Fruit fly (Drosophila melanogaster) whole organism, embryonic: ENCODE data around the gene CG15877.

Experiments used
- Bgb ChIP-seq: fragments of 200-800 bp; sonication (Bioruptor generic); IDR thresholded peaks from 2 replicates; pipeline ENCODE4 v1.3.6; 2022; ENCODE audit warnings: missing biosample characterization, missing genetic modification characterization; ENCODE audit not compliant: partially characterized antibody
- CG10543 ChIP-seq: fragments of 200-800 bp; sonication (Bioruptor generic); optimal IDR thresholded peaks from 3 replicates; lab custom pipeline; 2017; ENCODE audit warnings: missing biosample characterization, mild to moderate bottlenecking, missing genetic modification characterization, moderate library complexity
- CG12391 ChIP-seq: fragments of 200-800 bp; sonication (Bioruptor generic); optimal IDR thresholded peaks from 3 replicates; lab custom pipeline; 2018; ENCODE audit warnings: missing biosample characterization, mild to moderate bottlenecking, missing genetic modification characterization, moderate library complexity
- CG12769 ChIP-seq: fragments of 200-800 bp; sonication (Bioruptor generic); optimal IDR thresholded peaks from 2 replicates; lab custom pipeline; 2019; ENCODE audit warnings: missing biosample characterization, mild to moderate bottlenecking, missing genetic modification characterization, moderate library complexity
- CG14710 ChIP-seq: fragments of 200-800 bp; sonication (Bioruptor generic); optimal IDR thresholded peaks from 3 replicates; lab custom pipeline; 2019; ENCODE audit warnings: missing biosample characterization, mild to moderate bottlenecking, missing genetic modification characterization, moderate library complexity
- CG15011 ChIP-seq: fragments of 200-800 bp; sonication (Bioruptor generic); optimal IDR thresholded peaks from 3 replicates; lab custom pipeline; 2018; ENCODE audit warnings: missing biosample characterization, mild to moderate bottlenecking, missing genetic modification characterization
- CG15601 ChIP-seq: fragments of 200-800 bp; sonication (Bioruptor generic); optimal IDR thresholded peaks from 3 replicates; lab custom pipeline; 2019; ENCODE audit warnings: missing biosample characterization, mild to moderate bottlenecking, missing genetic modification characterization, moderate library complexity
- CG1602 ChIP-seq: fragments of 200-800 bp; sonication (Bioruptor generic); optimal IDR thresholded peaks from 3 replicates; lab custom pipeline; 2016; ENCODE audit warnings: missing biosample characterization, missing genetic modification characterization
- CG17361 ChIP-seq: fragments of 200-800 bp; sonication (Bioruptor generic); IDR thresholded peaks from 3 replicates; pipeline ENCODE4 v1.3.6; 2022; ENCODE audit warnings: missing biosample characterization, missing genetic modification characterization
- CG18764 ChIP-seq: fragments of 200-800 bp; sonication (Bioruptor generic); optimal IDR thresholded peaks from 3 replicates; lab custom pipeline; 2016; ENCODE audit warnings: missing biosample characterization, missing genetic modification characterization
- CG2678 ChIP-seq: fragments of 200-800 bp; sonication (Bioruptor generic); optimal IDR thresholded peaks from 3 replicates; lab custom pipeline; 2019; ENCODE audit warnings: missing biosample characterization, mild to moderate bottlenecking, missing genetic modification characterization, moderate library complexity
- CG30020 ChIP-seq: fragments of 200-800 bp; optimal IDR thresholded peaks from 2 replicates; lab custom pipeline; 2019; ENCODE audit warnings: missing biosample characterization, mild to moderate bottlenecking, missing genetic modification characterization, moderate library complexity
- CG3163 ChIP-seq: fragments of 200-800 bp; sonication (Bioruptor generic); optimal IDR thresholded peaks from 3 replicates; lab custom pipeline; 2016; ENCODE audit warnings: missing biosample characterization, missing genetic modification characterization
- CG5180 ChIP-seq: fragments of 200-800 bp; sonication (Bioruptor generic); optimal IDR thresholded peaks from 3 replicates; lab custom pipeline; 2017; ENCODE audit warnings: missing biosample characterization, missing genetic modification characterization, mild to moderate bottlenecking, moderate library complexity, missing genetic modification reagents
- CG7928 ChIP-seq: fragments of 200-800 bp; sonication (Bioruptor generic); optimal IDR thresholded peaks from 2 replicates; lab custom pipeline; 2017; ENCODE audit warnings: missing biosample characterization, mild to moderate bottlenecking, missing genetic modification characterization
- Camta ChIP-seq: fragments of 200-800 bp; sonication (Bioruptor generic); optimal IDR thresholded peaks from 2 replicates; lab custom pipeline; 2016; ENCODE audit warnings: missing biosample characterization, missing genetic modification characterization
- Drgx ChIP-seq: fragments of 200-800 bp; sonication (Bioruptor generic); IDR thresholded peaks from 2 replicates; pipeline ENCODE4 v1.3.6; 2022; ENCODE audit warnings: missing biosample characterization, missing genetic modification characterization
- Ets65A ChIP-seq: fragments of 200-800 bp; sonication (Bioruptor generic); peaks from one replicate; lab custom pipeline; 2016; ENCODE audit warnings: missing biosample characterization, missing genetic modification characterization
- Fer2 ChIP-seq: fragments of 200-800 bp; sonication (Bioruptor generic); optimal IDR thresholded peaks from 2 replicates; lab custom pipeline; 2018; ENCODE audit warnings: missing biosample characterization, mild to moderate bottlenecking, missing genetic modification characterization, moderate library complexity
- HLH3B ChIP-seq: fragments of 200-800 bp; sonication (Bioruptor generic); IDR thresholded peaks from 2 replicates; pipeline ENCODE4 v1.3.6; 2022; ENCODE audit warnings: missing biosample characterization, missing genetic modification characterization
- HLH54F ChIP-seq: fragments of 200-800 bp; sonication (Bioruptor generic); optimal IDR thresholded peaks from 3 replicates; lab custom pipeline; 2016; ENCODE audit warnings: missing biosample characterization, missing genetic modification characterization
- Hsf ChIP-seq: fragments of 200-800 bp; sonication (Bioruptor generic); optimal IDR thresholded peaks from 3 replicates; lab custom pipeline; 2016; ENCODE audit warnings: missing biosample characterization, missing genetic modification characterization
- Med ChIP-seq: fragments of 200-800 bp; sonication (Bioruptor generic); peaks from one replicate; lab custom pipeline; 2016; ENCODE audit warnings: missing biosample characterization, missing genetic modification characterization, mild to moderate bottlenecking, inconsistent platforms, moderate library complexity
- Pdp1 ChIP-seq, 2 experiments: fragments of 200-800 bp; sonication (Bioruptor generic); optimal IDR thresholded peaks; 3 replicates each; lab custom pipeline; 2016; ENCODE audit warnings: missing biosample characterization in 2 of 2, missing genetic modification characterization in 2 of 2, mild to moderate bottlenecking in 1 of 2, moderate library complexity in 1 of 2
- Poxn ChIP-seq: fragments of 200-800 bp; sonication (Bioruptor generic); IDR thresholded peaks from 2 replicates; pipeline ENCODE4 v1.3.6; 2022; ENCODE audit warnings: missing biosample characterization, missing genetic modification characterization
- Xrp1 ChIP-seq: fragments of 200-800 bp; sonication (Bioruptor generic); IDR thresholded peaks from 2 replicates; pipeline ENCODE4 v1.3.6; 2022; ENCODE audit warnings: missing biosample characterization, missing genetic modification characterization
- ase ChIP-seq: fragments of 200-800 bp; sonication (Bioruptor generic); IDR thresholded peaks from 3 replicates; pipeline ENCODE4 v1.3.6; 2022; ENCODE audit warnings: missing biosample characterization, missing genetic modification characterization
- bsh ChIP-seq, 2 experiments: fragments of 200-800 bp; sonication (Bioruptor generic); optimal IDR thresholded peaks; 2 replicates each; lab custom pipeline; 2017 to 2018; ENCODE audit warnings: mild to moderate bottlenecking in 2 of 2, missing biosample characterization in 2 of 2, missing genetic modification characterization in 2 of 2, moderate library complexity in 1 of 2
- btn ChIP-seq: fragments of 200-800 bp; sonication (Bioruptor generic); optimal IDR thresholded peaks from 2 replicates; lab custom pipeline; 2016; ENCODE audit warnings: missing biosample characterization, missing genetic modification characterization
- cad ChIP-seq: fragments of >200 bp; optimal IDR thresholded peaks from 2 replicates; lab custom pipeline; 2017; ENCODE audit warnings: missing biosample characterization, missing genetic modification characterization
- chm ChIP-seq: fragments of 200-800 bp; sonication (Bioruptor generic); IDR thresholded peaks from 2 replicates; pipeline ENCODE4 v1.3.6; 2022; ENCODE audit warnings: missing biosample characterization, missing genetic modification characterization
- dysf ChIP-seq: fragments of 200-800 bp; sonication (Bioruptor generic); IDR thresholded peaks from 3 replicates; pipeline ENCODE4 v1.3.6; 2022; ENCODE audit warnings: missing biosample characterization, missing genetic modification characterization
- grn ChIP-seq: fragments of 200-800 bp; sonication (Bioruptor generic); optimal IDR thresholded peaks from 3 replicates; lab custom pipeline; 2017; ENCODE audit warnings: missing biosample characterization, missing genetic modification characterization
- hb ChIP-seq: fragments of 200-800 bp; sonication (Bioruptor generic); IDR thresholded peaks from 3 replicates; pipeline ENCODE4 v1.3.6; 2022; ENCODE audit warnings: missing biosample characterization, missing genetic modification characterization; ENCODE audit not compliant: partially characterized antibody
- lab ChIP-seq: fragments of 200-800 bp; sonication (Bioruptor generic); optimal IDR thresholded peaks from 3 replicates; lab custom pipeline; 2017; ENCODE audit warnings: missing biosample characterization, missing genetic modification characterization, mild to moderate bottlenecking, moderate library complexity, missing genetic modification reagents
- nom ChIP-seq: fragments of 200-800 bp; sonication (Bioruptor generic); optimal IDR thresholded peaks from 2 replicates; lab custom pipeline; 2017; ENCODE audit warnings: missing biosample characterization, missing genetic modification characterization, mild to moderate bottlenecking, moderate library complexity, missing genetic modification reagents
- otp ChIP-seq: fragments of 200-800 bp; sonication (Bioruptor generic); IDR thresholded peaks from 3 replicates; pipeline ENCODE4, ENCODE4 v1.3.6; 2022; ENCODE audit warnings: missing biosample characterization, missing genetic modification characterization
- p53 ChIP-seq: fragments of 200-800 bp; sonication (Bioruptor generic); optimal IDR thresholded peaks from 2 replicates; lab custom pipeline; 2016; ENCODE audit warnings: missing biosample characterization, missing genetic modification characterization
- phol ChIP-seq: fragments of 200-800 bp; sonication (Bioruptor generic); optimal IDR thresholded peaks from 3 replicates; lab custom pipeline; 2018; ENCODE audit warnings: missing biosample characterization, mild to moderate bottlenecking, missing genetic modification characterization, moderate library complexity
- so ChIP-seq: fragments of 200-800 bp; sonication (Bioruptor generic); IDR thresholded peaks from 3 replicates; pipeline ENCODE4 v1.3.6; 2022; ENCODE audit warnings: missing biosample characterization, missing genetic modification characterization
- sqz ChIP-seq: fragments of 200-800 bp; sonication (Bioruptor generic); optimal IDR thresholded peaks from 3 replicates; lab custom pipeline; 2018; ENCODE audit warnings: missing biosample characterization, mild to moderate bottlenecking, missing genetic modification characterization
- vfl ChIP-seq: fragments of 200-800 bp; sonication (Bioruptor generic); optimal IDR thresholded peaks from 2 replicates; lab custom pipeline; 2016; ENCODE audit warnings: missing biosample characterization, missing genetic modification characterization
- zen ChIP-seq: fragments of 200-800 bp; sonication (Bioruptor generic); optimal IDR thresholded peaks from 3 replicates; lab custom pipeline; 2018; ENCODE audit warnings: missing biosample characterization, mild to moderate bottlenecking, missing genetic modification characterization, moderate library complexity
- zen2 ChIP-seq: fragments of 200-800 bp; sonication (Bioruptor generic); IDR thresholded peaks from 3 replicates; pipeline ENCODE4 v1.3.6; 2022; ENCODE audit warnings: missing biosample characterization, missing genetic modification characterization; ENCODE audit not compliant: partially characterized antibody

The CG15877 gene

dm6 chr3L:2387816-2388215 lies 10.5 kb upstream of the CG15877 start (continued):
- 0 out of 2 replicates have a peak, but pooled peaks have one; percentile 47 for TF ChIP-seq chm (GFP tag; lab: Robert Waterston, UW)

DNA sequence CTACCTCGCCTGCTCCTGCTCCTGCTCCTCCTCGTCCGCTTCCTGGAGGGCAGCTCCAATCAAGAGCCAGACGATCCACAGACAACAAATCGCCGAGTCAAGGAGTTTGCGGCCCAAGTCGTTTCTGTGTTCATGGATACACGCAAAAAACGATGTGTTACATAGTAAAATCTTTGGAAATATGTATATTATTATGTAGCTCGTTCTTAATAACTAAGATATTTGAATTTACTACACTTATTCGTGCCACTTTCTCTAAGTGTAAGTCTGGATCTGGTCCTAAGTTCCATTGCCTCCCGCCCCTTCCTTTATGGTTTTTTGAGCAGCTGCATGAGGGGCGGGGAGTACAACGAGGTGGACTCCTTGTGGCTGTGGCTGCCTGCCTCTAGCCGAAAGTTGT lies 9.1 kb upstream of the CG15877 start:
- TF ChIP-seq bsh (GFP tag; optimal IDR thresholded peaks at IDR 0.05; lab: Kevin White, UChicago) (peak in 1 of 2 experiments; percentile 27), Drgx (GFP tag; lab: Robert Waterston, UW) (peak; percentile 55), CG17361 (no peak), CG1602 (GFP tag; lab: Kevin White, UChicago) (no peak), so (GFP tag; lab: Robert Waterston, UW) (no peak), nom (GFP tag; lab: Kevin White, UChicago) (peak; percentile 58)

DNA sequence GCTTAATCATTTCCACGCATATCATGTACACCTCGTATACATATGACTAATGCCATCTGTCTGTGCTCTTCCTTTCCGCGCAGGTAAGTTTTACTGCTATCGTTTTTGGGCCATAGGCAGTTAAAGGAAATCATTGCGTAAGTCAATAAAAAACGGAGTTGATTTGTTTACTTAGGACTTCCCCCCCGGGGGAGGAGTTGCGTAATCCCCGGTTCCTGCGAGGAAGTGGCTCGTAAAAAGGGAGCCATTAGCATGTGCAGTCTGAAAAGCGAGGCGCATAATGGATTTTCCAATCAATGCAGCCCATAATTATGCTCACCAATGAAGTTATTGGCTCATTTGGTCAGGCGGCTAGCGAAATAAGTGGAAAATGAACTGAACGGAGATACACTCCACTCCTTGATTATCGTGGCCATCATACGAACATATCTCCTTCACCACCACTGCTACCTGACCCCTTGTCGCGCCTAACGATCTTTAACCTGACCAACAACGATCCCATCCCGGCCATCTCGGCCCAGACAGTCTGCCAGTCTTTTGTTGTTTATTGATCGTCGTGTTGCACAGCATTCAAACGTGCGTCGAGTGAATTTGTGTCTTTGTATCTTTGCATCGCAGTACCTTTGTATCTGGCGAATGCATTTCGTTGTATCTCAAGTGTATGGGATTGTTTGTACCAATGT lies 8.1 kb upstream of the CG15877 start:
- TF ChIP-seq zen = peak; percentile 93
- TF ChIP-seq CG5180 (GFP tag; lab: Kevin White, UChicago) = peak; percentile 42
- no peak for TF ChIP-seq CG12769 (tag; lab: Kevin White, UChicago)
- TF ChIP-seq Med (GFP tag; lab: Kevin White, UChicago) = peak; percentile 29
- TF ChIP-seq Fer2 (tag; lab: Kevin White, UChicago) = no peak
- no peak for TF ChIP-seq CG15011 (GFP tag; lab: Kevin White, UChicago)
- peak; percentile 52 for TF ChIP-seq cad (GFP tag; lab: Kevin White, UChicago)
- TF ChIP-seq CG14710 (tag; lab: Kevin White, UChicago) = no peak
- TF ChIP-seq CG12391 (tag; lab: Kevin White, UChicago) = no peak
- peak; percentile 52 for TF ChIP-seq grn (GFP tag; lab: Kevin White, UChicago)
- TF ChIP-seq Pdp1 (GFP tag; optimal IDR thresholded peaks at IDR 0.05; lab: Kevin White, UChicago) = peak in 1 of 2 experiments; percentile 50
- TF ChIP-seq hb (GFP tag; lab: Robert Waterston, UW) = no peak

dm6 chr3L:2379472-2379871 lies 2.1 kb upstream of the CG15877 start:
- TF ChIP-seq chm (GFP tag; lab: Robert Waterston, UW) (0 out of 2 replicates have a peak, but pooled peaks have one; percentile 17), phol (tag; lab: Kevin White, UChicago) (peak; percentile 5), sqz (GFP tag; lab: Kevin White, UChicago) (no peak), otp (GFP tag; lab: Robert Waterston, UW) (no peak), ase (no peak), p53 (GFP tag; lab: Kevin White, UChicago) (no peak), HLH54F (GFP tag; lab: Kevin White, UChicago) (no peak), CG3163 (GFP tag; lab: Kevin White, UChicago) (no peak), Xrp1 (GFP tag; lab: Robert Waterston, UW) (no peak), Ets65A (GFP tag; lab: Kevin White, UChicago) (peak; percentile 62), CG15601 (tag; lab: Kevin White, UChicago) (no peak), HLH3B (GFP tag; lab: Robert Waterston, UW) (no peak), CG2678 (tag; lab: Kevin White, UChicago) (peak; percentile 5), CG18764 (no peak), zen2 (no peak), btn (GFP tag; lab: Kevin White, UChicago) (no peak), lab (GFP tag; lab: Kevin White, UChicago) (no peak), Bgb (GFP tag; lab: Robert Waterston, UW) (no peak), Camta (GFP tag; lab: Kevin White, UChicago) (no peak), Hsf (GFP tag; lab: Kevin White, UChicago) (no peak), dysf (GFP tag; lab: Robert Waterston, UW) (peak; percentile 33; the same call in 1 of the 3 replicates), hb (GFP tag; lab: Robert Waterston, UW) (no peak), CG7928 (GFP tag; lab: Kevin White, UChicago) (no peak), CG30020 (tag; lab: Kevin White, UChicago) (no peak), CG10543 (GFP tag; lab: Kevin White, UChicago) (no peak), vfl (GFP tag; lab: Kevin White, UChicago) (no peak), Poxn (GFP tag; lab: Robert Waterston, UW) (no peak)
